Fruit fly (Drosophila melanogaster) whole organism, embryonic: ENCODE results near the gene Nup43.

ENCODE experiments used
- Ada2b ChIP-seq: fragments of 200-800 bp; sonication (Bioruptor generic); IDR thresholded peaks from 2 replicates; pipeline ENCODE4 v1.3.6; 2022; ENCODE audit warnings: missing biosample characterization, missing genetic modification characterization
- CG10209 ChIP-seq: fragments of 200-800 bp; sonication (Bioruptor generic); optimal IDR thresholded peaks from 3 replicates; lab custom pipeline; 2017; ENCODE audit warnings: missing biosample characterization, mild to moderate bottlenecking, missing genetic modification characterization, missing genetic modification reagents
- CG10267 ChIP-seq: fragments of 200-800 bp; sonication (Bioruptor generic); optimal IDR thresholded peaks from 2 replicates; lab custom pipeline; 2018; ENCODE audit warnings: missing biosample characterization, mild to moderate bottlenecking, missing genetic modification characterization, moderate library complexity
- CG11085 ChIP-seq: fragments of 200-800 bp; sonication (Bioruptor generic); IDR thresholded peaks from 2 replicates; pipeline ENCODE4 v1.3.6; 2022; ENCODE audit warnings: missing biosample characterization, missing genetic modification characterization
- CG11093 ChIP-seq: fragments of 200-800 bp; sonication (Bioruptor generic); IDR thresholded peaks from 3 replicates; pipeline ENCODE4 v1.3.6; 2022; ENCODE audit warnings: missing biosample characterization, missing genetic modification characterization
- CG11456 ChIP-seq: fragments of 200-800 bp; sonication (Bioruptor generic); IDR thresholded peaks from 3 replicates; pipeline ENCODE4 v1.3.6; 2022; ENCODE audit warnings: missing biosample characterization, missing genetic modification characterization
- CG11504 ChIP-seq: fragments of 200-800 bp; sonication (Bioruptor generic); optimal IDR thresholded peaks from 3 replicates; lab custom pipeline; 2019; ENCODE audit warnings: missing biosample characterization, mild to moderate bottlenecking, missing genetic modification characterization, moderate library complexity
- CG11695 ChIP-seq: fragments of 200-800 bp; sonication (Bioruptor generic); IDR thresholded peaks from 3 replicates; pipeline ENCODE4 v1.3.6; 2022; ENCODE audit warnings: missing biosample characterization, missing genetic modification characterization
- CG12155 ChIP-seq: fragments of 200-800 bp; sonication (Bioruptor generic); optimal IDR thresholded peaks from 3 replicates; lab custom pipeline; 2016; ENCODE audit warnings: missing biosample characterization, missing genetic modification characterization
- CG12659 ChIP-seq: fragments of 200-800 bp; sonication (Bioruptor generic); optimal IDR thresholded peaks from 3 replicates; lab custom pipeline; 2017; ENCODE audit warnings: mild to moderate bottlenecking, missing biosample characterization, missing genetic modification reagents, missing genetic modification characterization
- CG12744 ChIP-seq: fragments of 200-800 bp; sonication (Bioruptor generic); optimal IDR thresholded peaks from 2 replicates; lab custom pipeline; 2016; ENCODE audit warnings: missing biosample characterization, missing genetic modification characterization
- CG13624 ChIP-seq: fragments of 200-800 bp; sonication (Bioruptor generic); optimal IDR thresholded peaks from 2 replicates; lab custom pipeline; 2016; ENCODE audit warnings: missing biosample characterization, missing genetic modification characterization
- CG1603 ChIP-seq: fragments of 200-800 bp; sonication (Bioruptor generic); optimal IDR thresholded peaks from 2 replicates; lab custom pipeline; 2019; ENCODE audit warnings: missing biosample characterization, mild to moderate bottlenecking, missing genetic modification characterization, moderate library complexity
- CG1647 ChIP-seq: fragments of 200-800 bp; sonication (Bioruptor generic); optimal IDR thresholded peaks from 3 replicates; lab custom pipeline; 2016; ENCODE audit warnings: missing biosample characterization, missing genetic modification characterization
- CG16863 ChIP-seq: fragments of 200-800 bp; sonication (Bioruptor generic); optimal IDR thresholded peaks from 3 replicates; lab custom pipeline; 2016; ENCODE audit warnings: missing biosample characterization, missing genetic modification characterization
- CG17912 ChIP-seq: fragments of 200-800 bp; sonication (Bioruptor generic); optimal IDR thresholded peaks from 2 replicates; lab custom pipeline; 2018; ENCODE audit warnings: missing biosample characterization, mild to moderate bottlenecking, missing genetic modification characterization
- CG18262 ChIP-seq: fragments of 200-800 bp; optimal IDR thresholded peaks from 3 replicates; lab custom pipeline; 2019; ENCODE audit warnings: missing biosample characterization, mild to moderate bottlenecking, missing genetic modification characterization, moderate library complexity
- CG1832 ChIP-seq: fragments of 200-800 bp; sonication (Bioruptor generic); optimal IDR thresholded peaks from 2 replicates; lab custom pipeline; 2017; ENCODE audit warnings: missing biosample characterization, mild to moderate bottlenecking, missing genetic modification characterization, inconsistent platforms
- CG18619 ChIP-seq: fragments of 200-800 bp; sonication (Bioruptor generic); optimal IDR thresholded peaks from 3 replicates; lab custom pipeline; 2017; ENCODE audit warnings: missing biosample characterization, mild to moderate bottlenecking, missing genetic modification characterization
- CG6689 ChIP-seq: fragments of 200-800 bp; sonication (Bioruptor generic); IDR thresholded peaks from 2 replicates; pipeline ENCODE4 v1.3.6; 2022; ENCODE audit warnings: missing biosample characterization, missing genetic modification characterization
- CG7987 ChIP-seq: fragments of 200-800 bp; sonication (Bioruptor generic); optimal IDR thresholded peaks from 2 replicates; lab custom pipeline; 2018; ENCODE audit warnings: missing biosample characterization, mild to moderate bottlenecking, missing genetic modification characterization, moderate library complexity
- D ChIP-seq, 2 experiments: fragments of 200-800 bp in 1 of 2; fragments of >200 bp in 1 of 2; sonication (Bioruptor generic) in 1 of 2; optimal IDR thresholded peaks; 2 replicates in 1 of 2; 3 replicates in 1 of 2; lab custom pipeline; 2017; ENCODE audit warnings: mild to moderate bottlenecking in 1 of 2, missing biosample characterization in 1 of 2, missing genetic modification characterization in 1 of 2, missing genetic modification reagents in 1 of 2
- Dbx ChIP-seq: fragments of 200-800 bp; sonication (Bioruptor generic); IDR thresholded peaks from 3 replicates; pipeline ENCODE4 v1.3.6; 2022; ENCODE audit warnings: missing biosample characterization, missing genetic modification characterization
- Drgx ChIP-seq: fragments of 200-800 bp; sonication (Bioruptor generic); IDR thresholded peaks from 2 replicates; pipeline ENCODE4 v1.3.6; 2022; ENCODE audit warnings: missing biosample characterization, missing genetic modification characterization
- Ets97D ChIP-seq: fragments of 200-800 bp; sonication (Bioruptor generic); optimal IDR thresholded peaks from 3 replicates; lab custom pipeline; 2016; ENCODE audit warnings: missing biosample characterization, missing genetic modification characterization
- H15 ChIP-seq: fragments of 200-800 bp; sonication (Bioruptor generic); IDR thresholded peaks from 3 replicates; pipeline ENCODE4 v1.3.6; 2022; ENCODE audit warnings: missing biosample characterization, missing genetic modification characterization
- H2.0 ChIP-seq: fragments of 200-800 bp; sonication (Bioruptor generic); IDR thresholded peaks from 2 replicates; pipeline ENCODE4 v1.3.6; 2022; ENCODE audit warnings: missing biosample characterization, missing genetic modification characterization
- Hmr ChIP-seq: fragments of 200-800 bp; sonication (Bioruptor generic); optimal IDR thresholded peaks from 3 replicates; lab custom pipeline; 2017; ENCODE audit warnings: mild to moderate bottlenecking, missing biosample characterization, missing genetic modification reagents, missing genetic modification characterization
- Lpt ChIP-seq: fragments of >200 bp; optimal IDR thresholded peaks from 2 replicates; lab custom pipeline; 2018; ENCODE audit warnings: missing biosample characterization, missing genetic modification characterization
- Med ChIP-seq: fragments of 200-800 bp; sonication (Bioruptor generic); peaks from one replicate; lab custom pipeline; 2016; ENCODE audit warnings: missing biosample characterization, missing genetic modification characterization, mild to moderate bottlenecking, inconsistent platforms, moderate library complexity
- Meics ChIP-seq: fragments of 200-800 bp; sonication (Bioruptor generic); optimal IDR thresholded peaks from 2 replicates; lab custom pipeline; 2017; ENCODE audit warnings: missing biosample characterization, mild to moderate bottlenecking, missing genetic modification characterization
- NC2β ChIP-seq: fragments of 200-800 bp; sonication (Bioruptor generic); optimal IDR thresholded peaks from 2 replicates; lab custom pipeline; 2016; ENCODE audit warnings: missing biosample characterization, missing genetic modification characterization
- NFAT ChIP-seq: fragments of 200-800 bp; sonication (Bioruptor generic); IDR thresholded peaks from 2 replicates; pipeline ENCODE4 v1.3.6; 2022; ENCODE audit warnings: missing biosample characterization, missing genetic modification characterization
- Nf-YC ChIP-seq: fragments of 200-800 bp; optimal IDR thresholded peaks from 3 replicates; lab custom pipeline; 2019; ENCODE audit warnings: missing biosample characterization, mild to moderate bottlenecking, missing genetic modification characterization, moderate library complexity
- Oaz ChIP-seq: fragments of 200-800 bp; sonication (Bioruptor generic); IDR thresholded peaks from 2 replicates; pipeline ENCODE4 v1.3.6; 2022; ENCODE audit warnings: missing biosample characterization, missing genetic modification characterization
- Rfx ChIP-seq: fragments of 200-800 bp; sonication (Bioruptor generic); IDR thresholded peaks from 2 replicates; pipeline ENCODE4 v1.3.6; 2022; ENCODE audit warnings: missing biosample characterization, missing genetic modification characterization
- Sry-β ChIP-seq: fragments of 200-800 bp; sonication (Bioruptor generic); optimal IDR thresholded peaks from 2 replicates; lab custom pipeline; 2018; ENCODE audit warnings: missing biosample characterization, mild to moderate bottlenecking, missing genetic modification characterization, moderate library complexity
- Usf ChIP-seq: fragments of 200-800 bp; sonication (Bioruptor generic); optimal IDR thresholded peaks from 2 replicates; lab custom pipeline; 2017; ENCODE audit warnings: missing genotype, missing biosample characterization, missing genetic modification characterization
- bsh ChIP-seq, 2 experiments: fragments of 200-800 bp; sonication (Bioruptor generic); optimal IDR thresholded peaks; 2 replicates each; lab custom pipeline; 2017 to 2018; ENCODE audit warnings: mild to moderate bottlenecking in 2 of 2, missing biosample characterization in 2 of 2, missing genetic modification characterization in 2 of 2, moderate library complexity in 1 of 2
- cwo ChIP-seq: fragments of 200-800 bp; sonication (Bioruptor generic); optimal IDR thresholded peaks from 3 replicates; lab custom pipeline; 2017; ENCODE audit warnings: missing biosample characterization, missing genetic modification characterization, mild to moderate bottlenecking, moderate library complexity, missing genetic modification reagents
- eyg ChIP-seq: fragments of 200-800 bp; sonication (Bioruptor generic); optimal IDR thresholded peaks from 3 replicates; lab custom pipeline; 2016; ENCODE audit warnings: missing biosample characterization, missing genetic modification characterization
- inv ChIP-seq: fragments of 200-800 bp; sonication (Bioruptor generic); IDR thresholded peaks from 2 replicates; pipeline ENCODE4 v1.3.6; 2022; ENCODE audit warnings: missing biosample characterization, missing genetic modification characterization; ENCODE audit not compliant: partially characterized antibody
- lab ChIP-seq: fragments of 200-800 bp; sonication (Bioruptor generic); optimal IDR thresholded peaks from 3 replicates; lab custom pipeline; 2017; ENCODE audit warnings: missing biosample characterization, missing genetic modification characterization, mild to moderate bottlenecking, moderate library complexity, missing genetic modification reagents
- lmd ChIP-seq: fragments of 200-800 bp; sonication (Bioruptor generic); IDR thresholded peaks from 2 replicates; pipeline ENCODE4 v1.3.6; 2022; ENCODE audit warnings: missing biosample characterization, missing genetic modification characterization
- nerfin-1 ChIP-seq: fragments of 200-800 bp; sonication (Bioruptor generic); optimal IDR thresholded peaks from 3 replicates; lab custom pipeline; 2019; ENCODE audit warnings: missing biosample characterization, mild to moderate bottlenecking, missing genetic modification characterization, moderate library complexity
- org-1 ChIP-seq: fragments of 200-800 bp; sonication (Bioruptor generic); optimal IDR thresholded peaks from 2 replicates; lab custom pipeline; 2017; ENCODE audit warnings: missing biosample characterization, missing genetic modification characterization
- prd ChIP-seq, 3 experiments: fragments of >200 bp in 2 of 3; fragments of 200-800 bp in 1 of 3; sonication (Bioruptor generic) in 1 of 3; optimal IDR thresholded peaks in 2 of 3; IDR thresholded peaks in 1 of 3; 2 replicates in 2 of 3; 3 replicates in 1 of 3; pipeline versions ENCODE4 v1.3.6 to Lab custom; 2017 to 2022; ENCODE audit warnings: missing biosample characterization in 1 of 3, missing genetic modification characterization in 1 of 3
- psq ChIP-seq: fragments of 200-800 bp; sonication (Bioruptor generic); optimal IDR thresholded peaks from 2 replicates; lab custom pipeline; 2017; ENCODE audit warnings: missing biosample characterization, missing genetic modification characterization
- sd ChIP-seq: fragments of 200-800 bp; sonication (Bioruptor generic); optimal IDR thresholded peaks from 3 replicates; lab custom pipeline; 2018; ENCODE audit warnings: missing biosample characterization, mild to moderate bottlenecking, missing genetic modification characterization, moderate library complexity
- sens ChIP-seq: fragments of 200-800 bp; sonication (Bioruptor generic); peaks from one replicate; lab custom pipeline; 2016; ENCODE audit warnings: missing biosample characterization, missing genetic modification characterization

The Nup43 gene

dm6 chr3R:18393436-18393835, 27.0 kb downstream of the Nup43 start (continued):
- TF ChIP-seq Rfx (GFP tag; lab: Robert Waterston, UW) (peak; percentile 62), Sry-β (GFP tag; lab: Kevin White, UChicago) (no peak), CG18262 (no peak), lab (GFP tag; lab: Kevin White, UChicago) (peak; percentile 23), H15 (GFP tag; lab: Robert Waterston, UW) (0 out of 3 replicates have a peak, but pooled peaks have one; percentile 37), Nf-YC (tag; lab: Kevin White, UChicago) (peak; percentile 13), D (optimal IDR thresholded peaks at IDR 0.05; lab: Kevin White, UChicago) (no peak), D (GFP tag; optimal IDR thresholded peaks at IDR 0.05; lab: Kevin White, UChicago) (no peak), Hmr (GFP tag; lab: Kevin White, UChicago) (peak; percentile 54), CG18619 (peak; percentile 3), CG7987 (GFP tag; lab: Kevin White, UChicago) (no peak), prd (optimal IDR thresholded peaks at IDR 0.05; lab: Kevin White, UChicago) (no peak), prd (GFP tag; IDR thresholded peaks at IDR 0.05; lab: Robert Waterston, UW) (peak; percentile 65), CG1603 (tag; lab: Kevin White, UChicago) (no peak), org-1 (peak; percentile 27), eyg (GFP tag; lab: Kevin White, UChicago) (no peak), CG12659 (GFP tag; lab: Kevin White, UChicago) (peak; percentile 36), bsh (GFP tag; optimal IDR thresholded peaks at IDR 0.05; lab: Kevin White, UChicago) (peak in 1 of 2 experiments; percentile 52), NFAT (GFP tag; lab: Robert Waterston, UW) (peak; percentile 43; the same call in 1 of the 2 replicates), sens (GFP tag; lab: Kevin White, UChicago) (peak; percentile 33), NC2β (no peak), CG11456 (GFP tag; lab: Robert Waterston, UW) (no peak), Ets97D (GFP tag; lab: Kevin White, UChicago) (no peak), CG13624 (GFP tag; lab: Kevin White, UChicago) (no peak), Lpt (GFP tag; lab: Kevin White, UChicago) (no peak), CG1647 (GFP tag; lab: Kevin White, UChicago) (no peak), cwo (GFP tag; lab: Kevin White, UChicago) (no peak), CG6689 (peak; percentile 71), CG16863 (GFP tag; lab: Kevin White, UChicago) (no peak), H2.0 (peak; percentile 31; the same call in 1 of the 2 replicates), CG12744 (GFP tag; lab: Kevin White, UChicago) (no peak), CG11085 (GFP tag; lab: Robert Waterston, UW) (no peak), CG17912 (GFP tag; lab: Kevin White, UChicago) (no peak), CG12155 (GFP tag; lab: Kevin White, UChicago) (no peak), CG10267 (no peak), inv (GFP tag; lab: Robert Waterston, UW) (no peak), psq (no peak), CG11504 (tag; lab: Kevin White, UChicago) (peak; percentile 34), CG1832 (GFP tag; lab: Kevin White, UChicago) (no peak), CG10209 (GFP tag; lab: Kevin White, UChicago) (peak; percentile 40), Med (GFP tag; lab: Kevin White, UChicago) (peak; percentile 86), Usf (GFP tag; lab: Kevin White, UChicago) (peak; percentile 7), sd (tag; lab: Kevin White, UChicago) (no peak), Meics (peak; percentile 54), CG11093 (GFP tag; lab: Robert Waterston, UW) (no peak), Drgx (GFP tag; lab: Robert Waterston, UW) (peak; percentile 78), Oaz (GFP tag; lab: Robert Waterston, UW) (no peak), lmd (peak; percentile 34; the same call in 1 of the 2 replicates), Dbx (peak; percentile 51; the same call in 2 of the 3 replicates), nerfin-1 (no peak), Ada2b (no peak), CG11695 (GFP tag; lab: Robert Waterston, UW) (peak; percentile 54; the same call in 1 of the 3 replicates)
